Fruit fly (Drosophila melanogaster) whole organism, embryonic: ENCODE data around the gene CG17839.

Source experiments
- Ada2b ChIP-seq: fragments of 200-800 bp; sonication (Bioruptor generic); IDR thresholded peaks from 2 replicates; pipeline ENCODE4 v1.3.6; 2022; ENCODE audit warnings: missing biosample characterization, missing genetic modification characterization
- CG10267 ChIP-seq: fragments of 200-800 bp; sonication (Bioruptor generic); optimal IDR thresholded peaks from 2 replicates; lab custom pipeline; 2018; ENCODE audit warnings: missing biosample characterization, mild to moderate bottlenecking, missing genetic modification characterization, moderate library complexity
- CG10565 ChIP-seq: fragments of 200-800 bp; sonication (Bioruptor generic); optimal IDR thresholded peaks from 3 replicates; lab custom pipeline; 2016; ENCODE audit warnings: missing biosample characterization, mild to moderate bottlenecking, missing genetic modification characterization
- CG11398 ChIP-seq: fragments of 200-800 bp; sonication (Bioruptor generic); optimal IDR thresholded peaks from 2 replicates; lab custom pipeline; 2016; ENCODE audit warnings: missing biosample characterization, missing genetic modification characterization
- CG11723 ChIP-seq: fragments of 200-800 bp; sonication (Bioruptor generic); optimal IDR thresholded peaks from 2 replicates; lab custom pipeline; 2017; ENCODE audit warnings: missing biosample characterization, mild to moderate bottlenecking, missing genetic modification characterization
- CG12391 ChIP-seq: fragments of 200-800 bp; sonication (Bioruptor generic); optimal IDR thresholded peaks from 3 replicates; lab custom pipeline; 2018; ENCODE audit warnings: missing biosample characterization, mild to moderate bottlenecking, missing genetic modification characterization, moderate library complexity
- CG13424 ChIP-seq: fragments of 200-800 bp; sonication (Bioruptor generic); optimal IDR thresholded peaks from 2 replicates; lab custom pipeline; 2019; ENCODE audit warnings: missing biosample characterization, mild to moderate bottlenecking, missing genetic modification characterization, moderate library complexity
- CG14860 ChIP-seq: fragments of 200-800 bp; sonication (Bioruptor generic); IDR thresholded peaks from 3 replicates; pipeline ENCODE4 v1.3.6; 2022; ENCODE audit warnings: missing biosample characterization, missing genetic modification characterization; ENCODE audit not compliant: partially characterized antibody
- CG15479 ChIP-seq: fragments of 200-800 bp; sonication (Bioruptor generic); optimal IDR thresholded peaks from 3 replicates; lab custom pipeline; 2019; ENCODE audit warnings: missing biosample characterization, mild to moderate bottlenecking, missing genetic modification characterization, moderate library complexity
- CG1647 ChIP-seq: fragments of 200-800 bp; sonication (Bioruptor generic); optimal IDR thresholded peaks from 3 replicates; lab custom pipeline; 2016; ENCODE audit warnings: missing biosample characterization, missing genetic modification characterization
- CG17829 ChIP-seq: fragments of 200-800 bp; optimal IDR thresholded peaks from 2 replicates; lab custom pipeline; 2019; ENCODE audit warnings: missing biosample characterization, mild to moderate bottlenecking, missing genetic modification characterization, moderate library complexity
- CG17912 ChIP-seq: fragments of 200-800 bp; sonication (Bioruptor generic); optimal IDR thresholded peaks from 2 replicates; lab custom pipeline; 2018; ENCODE audit warnings: missing biosample characterization, mild to moderate bottlenecking, missing genetic modification characterization
- CG30403 ChIP-seq: fragments of 200-800 bp; sonication (Bioruptor generic); optimal IDR thresholded peaks from 3 replicates; lab custom pipeline; 2016; ENCODE audit warnings: missing biosample characterization, missing genetic modification characterization
- CG31224 ChIP-seq: fragments of 200-800 bp; sonication (Bioruptor generic); IDR thresholded peaks from 2 replicates; pipeline ENCODE4 v1.3.6; 2022; ENCODE audit warnings: missing biosample characterization, missing genetic modification characterization
- CG33213 ChIP-seq: fragments of 200-800 bp; sonication (Bioruptor generic); optimal IDR thresholded peaks from 3 replicates; lab custom pipeline; 2016; ENCODE audit warnings: missing biosample characterization, missing genetic modification characterization
- CG4404 ChIP-seq: fragments of 200-800 bp; sonication (Bioruptor generic); IDR thresholded peaks from 2 replicates; pipeline ENCODE4 v1.3.6; 2022; ENCODE audit warnings: missing biosample characterization, missing genetic modification characterization
- CG4707 ChIP-seq: fragments of 200-800 bp; sonication (Bioruptor generic); optimal IDR thresholded peaks from 2 replicates; lab custom pipeline; 2018; ENCODE audit warnings: missing biosample characterization, mild to moderate bottlenecking, missing genetic modification characterization, moderate library complexity
- CG4854 ChIP-seq: fragments of 200-800 bp; sonication (Bioruptor generic); optimal IDR thresholded peaks from 2 replicates; lab custom pipeline; 2016; ENCODE audit warnings: missing biosample characterization, missing genetic modification characterization, inconsistent platforms
- CG6689 ChIP-seq: fragments of 200-800 bp; sonication (Bioruptor generic); IDR thresholded peaks from 2 replicates; pipeline ENCODE4 v1.3.6; 2022; ENCODE audit warnings: missing biosample characterization, missing genetic modification characterization
- CG8359 ChIP-seq: fragments of 200-800 bp; sonication (Bioruptor generic); optimal IDR thresholded peaks from 2 replicates; lab custom pipeline; 2017; ENCODE audit warnings: missing biosample characterization, mild to moderate bottlenecking, missing genetic modification characterization, borderline replicate concordance
- CG8944 ChIP-seq: fragments of 200-800 bp; sonication (Bioruptor generic); optimal IDR thresholded peaks from 3 replicates; lab custom pipeline; 2016; ENCODE audit warnings: missing biosample characterization, missing genetic modification characterization
- CG9437 ChIP-seq: fragments of 200-800 bp; sonication (Bioruptor generic); optimal IDR thresholded peaks from 2 replicates; lab custom pipeline; 2018; ENCODE audit warnings: missing biosample characterization, mild to moderate bottlenecking, missing genetic modification characterization
- CTCF ChIP-seq: fragments of 200-800 bp; sonication (Bioruptor generic); optimal IDR thresholded peaks from 2 replicates; lab custom pipeline; 2017; ENCODE audit warnings: missing biosample characterization, mild to moderate bottlenecking, missing genetic modification characterization, moderate library complexity
- Dll ChIP-seq: fragments of 200-800 bp; sonication (Bioruptor generic); IDR thresholded peaks from 4 replicates; pipeline ENCODE4 v1.3.6; 2022; ENCODE audit warnings: missing biosample characterization, missing genetic modification characterization; ENCODE audit not compliant: partially characterized antibody
- Dref ChIP-seq: fragments of 200-800 bp; sonication (Bioruptor generic); IDR thresholded peaks from 2 replicates; pipeline ENCODE4 v1.3.6; 2022; ENCODE audit warnings: missing biosample characterization, missing genetic modification characterization
- E2f2 ChIP-seq: fragments of 200-800 bp; sonication (Bioruptor generic); IDR thresholded peaks from 2 replicates; pipeline ENCODE4 v1.3.6; 2022; ENCODE audit warnings: missing biosample characterization, missing genetic modification characterization
- Elba2 ChIP-seq: fragments of 200-800 bp; sonication (Bioruptor generic); optimal IDR thresholded peaks from 3 replicates; lab custom pipeline; 2016; ENCODE audit warnings: missing biosample characterization, missing genetic modification characterization
- Fer2 ChIP-seq: fragments of 200-800 bp; sonication (Bioruptor generic); optimal IDR thresholded peaks from 2 replicates; lab custom pipeline; 2018; ENCODE audit warnings: missing biosample characterization, mild to moderate bottlenecking, missing genetic modification characterization, moderate library complexity
- Gsc ChIP-seq: fragments of 200-800 bp; sonication (Bioruptor generic); IDR thresholded peaks from 2 replicates; pipeline ENCODE4 v1.3.6; 2022; ENCODE audit warnings: missing biosample characterization, missing genetic modification characterization
- HLH54F ChIP-seq: fragments of 200-800 bp; sonication (Bioruptor generic); optimal IDR thresholded peaks from 3 replicates; lab custom pipeline; 2016; ENCODE audit warnings: missing biosample characterization, missing genetic modification characterization
- Kr ChIP-seq: fragments of 200-800 bp; sonication (Bioruptor generic); optimal IDR thresholded peaks from 2 replicates; lab custom pipeline; 2017; ENCODE audit warnings: missing biosample characterization, mild to moderate bottlenecking, missing genetic modification characterization
- Lpt ChIP-seq: fragments of >200 bp; optimal IDR thresholded peaks from 2 replicates; lab custom pipeline; 2018; ENCODE audit warnings: missing biosample characterization, missing genetic modification characterization
- NfI ChIP-seq: fragments of 200-800 bp; sonication (Bioruptor generic); optimal IDR thresholded peaks from 3 replicates; lab custom pipeline; 2018; ENCODE audit warnings: missing biosample characterization, mild to moderate bottlenecking, missing genetic modification characterization, moderate library complexity
- Sox102F ChIP-seq: fragments of 200-800 bp; sonication (Bioruptor generic); optimal IDR thresholded peaks from 2 replicates; lab custom pipeline; 2018; ENCODE audit warnings: missing biosample characterization, mild to moderate bottlenecking, missing genetic modification characterization, moderate library complexity
- al ChIP-seq: fragments of 200-800 bp; sonication (Bioruptor generic); IDR thresholded peaks from 2 replicates; pipeline ENCODE4 v1.3.6; 2022; ENCODE audit warnings: missing biosample characterization, missing genetic modification characterization
- corto ChIP-seq: fragments of 200-800 bp; sonication (Bioruptor generic); optimal IDR thresholded peaks from 2 replicates; lab custom pipeline; 2016; ENCODE audit warnings: missing biosample characterization, mild to moderate bottlenecking, missing genetic modification characterization, moderate library complexity
- dysf ChIP-seq: fragments of 200-800 bp; sonication (Bioruptor generic); IDR thresholded peaks from 3 replicates; pipeline ENCODE4 v1.3.6; 2022; ENCODE audit warnings: missing biosample characterization, missing genetic modification characterization
- emc ChIP-seq: fragments of 200-800 bp; sonication (Bioruptor generic); optimal IDR thresholded peaks from 2 replicates; lab custom pipeline; 2016; ENCODE audit warnings: missing biosample characterization, missing genetic modification characterization
- gfzf ChIP-seq: fragments of 200-800 bp; sonication (Bioruptor generic); optimal IDR thresholded peaks from 2 replicates; lab custom pipeline; 2016; ENCODE audit warnings: missing biosample characterization, mild to moderate bottlenecking, missing genetic modification characterization, moderate library complexity
- gsb ChIP-seq: fragments of 200-800 bp; sonication (Bioruptor generic); IDR thresholded peaks from 2 replicates; pipeline ENCODE4 v1.3.6; 2022; ENCODE audit warnings: missing biosample characterization, missing genetic modification characterization
- kah ChIP-seq: fragments of 200-800 bp; sonication (Bioruptor generic); optimal IDR thresholded peaks from 2 replicates; lab custom pipeline; 2018; ENCODE audit warnings: missing biosample characterization, mild to moderate bottlenecking, missing genetic modification characterization
- nmo ChIP-seq: fragments of 200-800 bp; sonication (Bioruptor generic); optimal IDR thresholded peaks from 2 replicates; lab custom pipeline; 2018; ENCODE audit warnings: missing biosample characterization, mild to moderate bottlenecking, missing genetic modification characterization, moderate library complexity
- pnt ChIP-seq: fragments of 200-800 bp; sonication (Bioruptor generic); optimal IDR thresholded peaks from 3 replicates; lab custom pipeline; 2016; ENCODE audit warnings: missing biosample characterization, missing genetic modification characterization
- psq ChIP-seq: fragments of 200-800 bp; sonication (Bioruptor generic); optimal IDR thresholded peaks from 2 replicates; lab custom pipeline; 2017; ENCODE audit warnings: missing biosample characterization, missing genetic modification characterization
- run ChIP-seq: fragments of 200-800 bp; sonication (Bioruptor generic); optimal IDR thresholded peaks from 3 replicates; lab custom pipeline; 2018; ENCODE audit warnings: missing biosample characterization, mild to moderate bottlenecking, missing genetic modification characterization
- shn ChIP-seq: fragments of 200-800 bp; sonication (Bioruptor generic); optimal IDR thresholded peaks from 3 replicates; lab custom pipeline; 2016; ENCODE audit warnings: missing biosample characterization, missing genetic modification characterization
- stwl ChIP-seq: fragments of 200-800 bp; sonication (Bioruptor generic); optimal IDR thresholded peaks from 3 replicates; lab custom pipeline; 2018; ENCODE audit warnings: missing biosample characterization, mild to moderate bottlenecking, missing genetic modification characterization, moderate library complexity
- trem ChIP-seq: fragments of 200-800 bp; optimal IDR thresholded peaks from 3 replicates; lab custom pipeline; 2019; ENCODE audit warnings: missing biosample characterization, mild to moderate bottlenecking, missing genetic modification characterization, moderate library complexity
- wor ChIP-seq: fragments of 200-800 bp; sonication (Bioruptor generic); IDR thresholded peaks from 2 replicates; pipeline ENCODE4 v1.3.6; 2022; ENCODE audit warnings: missing biosample characterization, missing genetic modification characterization
- z ChIP-seq: fragments of 200-800 bp; sonication (Bioruptor generic); IDR thresholded peaks from 3 replicates; pipeline ENCODE4 v1.3.6; 2022; ENCODE audit warnings: missing biosample characterization, missing genetic modification characterization
- zen ChIP-seq: fragments of 200-800 bp; sonication (Bioruptor generic); optimal IDR thresholded peaks from 3 replicates; lab custom pipeline; 2018; ENCODE audit warnings: missing biosample characterization, mild to moderate bottlenecking, missing genetic modification characterization, moderate library complexity

CG17839 gene

dm6 chr3L:14803236-14803635, 1.7 kb upstream of the CG17839 start, which contains the start of gene gnu:
Gene gnu (minus strand): TSS chr3L:14803360.
- TF ChIP-seq CG1647 (GFP tag; lab: Kevin White, UChicago) = no peak
- TF ChIP-seq zen (tag; lab: Kevin White, UChicago) = peak; percentile 75
- no peak for TF ChIP-seq Lpt (GFP tag; lab: Kevin White, UChicago)
- TF ChIP-seq stwl (tag; lab: Kevin White, UChicago) = peak; percentile 89
- no peak for TF ChIP-seq gsb (GFP tag; lab: Robert Waterston, UW)
- TF ChIP-seq CG11398 (GFP tag; lab: Kevin White, UChicago) = no peak
- no peak for TF ChIP-seq Ada2b (GFP tag; lab: Robert Waterston, UW)
- TF ChIP-seq CG30403 (GFP tag; lab: Kevin White, UChicago) = no peak
- TF ChIP-seq gfzf = peak; percentile 39
- no peak for TF ChIP-seq CG14860 (GFP tag; lab: Robert Waterston, UW)
- TF ChIP-seq CG10267 (tag; lab: Kevin White, UChicago) = peak; percentile 63
- peak; percentile 76 for TF ChIP-seq Elba2 (GFP tag; lab: Kevin White, UChicago)
- TF ChIP-seq NfI (GFP tag; lab: Kevin White, UChicago) = no peak
- no peak for TF ChIP-seq emc (GFP tag; lab: Kevin White, UChicago)

dm6 chr3L:14816666-14817065, 11.7 kb downstream of the CG17839 start:
- TF ChIP-seq CG12391 (tag; lab: Kevin White, UChicago) (no peak), CG4404 (no peak), CG13424 (tag; lab: Kevin White, UChicago) (no peak), CG17829 (tag; lab: Kevin White, UChicago) (no peak), z (GFP tag; lab: Robert Waterston, UW) (no peak), CG9437 (no peak), corto (GFP tag; lab: Kevin White, UChicago) (no peak), CG4854 (no peak), E2f2 (GFP tag; lab: Robert Waterston, UW) (no peak), Sox102F (GFP tag; lab: Kevin White, UChicago) (peak; percentile 11), CG33213 (GFP tag; lab: Kevin White, UChicago) (no peak), CG10565 (no peak), CTCF (GFP tag; lab: Kevin White, UChicago) (no peak), Dref (GFP tag; lab: Robert Waterston, UW) (no peak), CG17912 (GFP tag; lab: Kevin White, UChicago) (no peak), CG15479 (no peak), psq (GFP tag; lab: Kevin White, UChicago) (no peak), NfI (GFP tag; lab: Kevin White, UChicago) (no peak), kah (no peak), run (tag; lab: Kevin White, UChicago) (no peak), trem (tag; lab: Kevin White, UChicago) (peak; percentile 28), nmo (GFP tag; lab: Kevin White, UChicago) (peak; percentile 21), dysf (no peak), pnt (GFP tag; lab: Kevin White, UChicago) (no peak), shn (GFP tag; lab: Kevin White, UChicago) (no peak), Fer2 (no peak), Gsc (GFP tag; lab: Robert Waterston, UW) (no peak), CG8944 (GFP tag; lab: Kevin White, UChicago) (no peak), CG11723 (GFP tag; lab: Kevin White, UChicago) (no peak), al (GFP tag; lab: Robert Waterston, UW) (no peak), CG6689 (GFP tag; lab: Robert Waterston, UW) (0 out of 2 replicates have a peak, but pooled peaks have one; percentile 8), Dll (GFP tag; lab: Robert Waterston, UW) (no peak), CG31224 (GFP tag; lab: Robert Waterston, UW) (no peak), HLH54F (no peak), CG4707 (no peak), CG8359 (peak; percentile 2), Kr (GFP tag; lab: Kevin White, UChicago) (no peak), wor (no peak)
